Fruit fly (Drosophila melanogaster) whole organism, prepupa: ENCODE results near the gene Obp18a.

ENCODE experiments used
- Blimp-1 ChIP-seq: fragments of 200-800 bp; sonication (Bioruptor generic); optimal IDR thresholded peaks from 3 replicates; lab custom pipeline; 2017; ENCODE audit warnings: missing biosample characterization, missing genetic modification characterization, mild to moderate bottlenecking, moderate library complexity, missing genetic modification reagents
- CG10631 ChIP-seq: fragments of 200-800 bp; sonication (Bioruptor generic); optimal IDR thresholded peaks from 2 replicates; lab custom pipeline; 2016; ENCODE audit warnings: missing biosample characterization, missing genetic modification characterization
- CG11294 ChIP-seq: fragments of 200-800 bp; sonication (Bioruptor generic); IDR thresholded peaks from 2 replicates; pipeline ENCODE4 v1.3.6; 2022; ENCODE audit warnings: missing biosample characterization, missing genetic modification characterization
- CG11762 ChIP-seq: fragments of 200-800 bp; sonication (Bioruptor generic); optimal IDR thresholded peaks from 3 replicates; lab custom pipeline; 2016; ENCODE audit warnings: missing biosample characterization, missing genetic modification characterization; ENCODE audit not compliant: insufficient read depth
- CG15336 ChIP-seq: fragments of 200-800 bp; sonication (Bioruptor generic); IDR thresholded peaks from 2 replicates; pipeline ENCODE4 v1.3.6; 2022; ENCODE audit warnings: missing biosample characterization, missing genetic modification characterization
- CG1621 ChIP-seq: fragments of 200-800 bp; sonication (Bioruptor generic); optimal IDR thresholded peaks from 3 replicates; lab custom pipeline; 2018; ENCODE audit warnings: missing biosample characterization, mild to moderate bottlenecking, missing genetic modification characterization
- CG16779 ChIP-seq: fragments of 200-800 bp; sonication (Bioruptor generic); optimal IDR thresholded peaks from 3 replicates; lab custom pipeline; 2017; ENCODE audit warnings: missing biosample characterization, mild to moderate bottlenecking, missing genetic modification characterization
- CG3032 ChIP-seq: fragments of 200-800 bp; optimal IDR thresholded peaks from 2 replicates; lab custom pipeline; 2019; ENCODE audit warnings: missing biosample characterization, mild to moderate bottlenecking, missing genetic modification characterization, moderate library complexity
- CG32006 ChIP-seq: fragments of 200-800 bp; sonication (Bioruptor generic); optimal IDR thresholded peaks from 3 replicates; lab custom pipeline; 2017; ENCODE audit warnings: missing biosample characterization, mild to moderate bottlenecking, missing genetic modification characterization
- CG6163 ChIP-seq: fragments of 200-800 bp; sonication (Bioruptor generic); IDR thresholded peaks from 3 replicates; pipeline ENCODE4 v1.3.6; 2022; ENCODE audit warnings: missing biosample characterization, missing genetic modification characterization
- CG6276 ChIP-seq: fragments of 200-800 bp; sonication (Bioruptor generic); optimal IDR thresholded peaks from 2 replicates; lab custom pipeline; 2017; ENCODE audit warnings: missing biosample characterization, mild to moderate bottlenecking, missing genetic modification characterization
- CG6854 ChIP-seq: fragments of 200-800 bp; sonication (Bioruptor generic); optimal IDR thresholded peaks from 2 replicates; lab custom pipeline; 2017; ENCODE audit warnings: missing biosample characterization, mild to moderate bottlenecking, missing genetic modification characterization
- CG7368 ChIP-seq: fragments of 200-800 bp; sonication (Bioruptor generic); optimal IDR thresholded peaks from 3 replicates; lab custom pipeline; 2016; ENCODE audit warnings: missing biosample characterization, missing genetic modification characterization
- CG8119 ChIP-seq: fragments of 200-800 bp; sonication (Bioruptor generic); IDR thresholded peaks from 3 replicates; pipeline ENCODE4 v1.3.6; 2022; ENCODE audit warnings: missing biosample characterization, missing genetic modification characterization
- Eip75B ChIP-seq: fragments of 200-800 bp; sonication (Bioruptor generic); optimal IDR thresholded peaks from 3 replicates; lab custom pipeline; 2016; ENCODE audit warnings: missing biosample characterization, missing genetic modification characterization
- Eip78C ChIP-seq: fragments of 200-800 bp; sonication (Bioruptor generic); peaks from one replicate; lab custom pipeline; 2016; ENCODE audit warnings: missing biosample characterization, missing genetic modification characterization
- Ets21C ChIP-seq: fragments of 200-800 bp; sonication (Bioruptor generic); optimal IDR thresholded peaks from 3 replicates; lab custom pipeline; 2016; ENCODE audit warnings: missing biosample characterization, missing genetic modification characterization
- Ets96B ChIP-seq: fragments of 200-800 bp; optimal IDR thresholded peaks from 2 replicates; lab custom pipeline; 2019; ENCODE audit warnings: missing biosample characterization, mild to moderate bottlenecking, missing genetic modification characterization, moderate library complexity
- Hr38 ChIP-seq: sonication (Bioruptor generic); optimal IDR thresholded peaks from 2 replicates; lab custom pipeline; 2016; ENCODE audit warnings: missing biosample characterization, missing genetic modification characterization
- Hr39 ChIP-seq: fragments of 200-800 bp; sonication (Bioruptor generic); optimal IDR thresholded peaks from 2 replicates; lab custom pipeline; 2016; ENCODE audit warnings: missing biosample characterization, missing genetic modification characterization
- Lpt ChIP-seq: fragments of 200-800 bp; sonication (Bioruptor generic); optimal IDR thresholded peaks from 3 replicates; lab custom pipeline; 2016; ENCODE audit warnings: missing biosample characterization, missing genetic modification characterization
- OdsH ChIP-seq: fragments of 200-800 bp; sonication (Bioruptor generic); optimal IDR thresholded peaks from 3 replicates; lab custom pipeline; 2016; ENCODE audit warnings: missing biosample characterization, missing genetic modification characterization
- Sox102F ChIP-seq: fragments of 200-800 bp; sonication (Bioruptor generic); optimal IDR thresholded peaks from 2 replicates; lab custom pipeline; 2016; ENCODE audit warnings: missing biosample characterization, mild to moderate bottlenecking, missing genetic modification characterization
- Sox15 ChIP-seq: fragments of 200-800 bp; sonication (Bioruptor generic); optimal IDR thresholded peaks from 3 replicates; lab custom pipeline; 2016; ENCODE audit warnings: missing biosample characterization, missing genetic modification characterization
- cyc ChIP-seq: fragments of 200-800 bp; sonication (Bioruptor generic); optimal IDR thresholded peaks from 3 replicates; lab custom pipeline; 2016; ENCODE audit warnings: missing biosample characterization, missing genetic modification characterization
- dsx ChIP-seq: fragments of 200-800 bp; optimal IDR thresholded peaks from 3 replicates; lab custom pipeline; 2019; ENCODE audit warnings: missing biosample characterization, mild to moderate bottlenecking, missing genetic modification characterization, moderate library complexity; ENCODE audit not compliant: poor library complexity, severe bottlenecking
- eg ChIP-seq: fragments of 200-800 bp; sonication (Bioruptor generic); IDR thresholded peaks from 3 replicates; pipeline ENCODE4 v1.3.6; 2022; ENCODE audit warnings: missing biosample characterization, missing genetic modification characterization
- esn ChIP-seq: fragments of 200-800 bp; sonication (Bioruptor generic); optimal IDR thresholded peaks from 2 replicates; lab custom pipeline; 2016; ENCODE audit warnings: missing biosample characterization, mild to moderate bottlenecking, missing genetic modification characterization, moderate library complexity
- fkh ChIP-seq: fragments of 200-800 bp; sonication (Bioruptor generic); optimal IDR thresholded peaks from 3 replicates; lab custom pipeline; 2017; ENCODE audit warnings: missing biosample characterization, mild to moderate bottlenecking, missing genetic modification characterization, moderate library complexity
- lz ChIP-seq: fragments of 200-800 bp; sonication (Bioruptor generic); optimal IDR thresholded peaks from 3 replicates; lab custom pipeline; 2016; ENCODE audit warnings: missing biosample characterization, missing genetic modification characterization
- net ChIP-seq: fragments of 200-800 bp; sonication (Bioruptor generic); optimal IDR thresholded peaks from 3 replicates; lab custom pipeline; 2016; ENCODE audit warnings: missing biosample characterization, missing genetic modification characterization
- salr ChIP-seq, 2 experiments: fragments of 200-800 bp; sonication (Bioruptor generic); optimal IDR thresholded peaks; 3 replicates each; lab custom pipeline; 2016 to 2018; ENCODE audit warnings: missing biosample characterization in 2 of 2, missing genetic modification characterization in 2 of 2, mild to moderate bottlenecking in 1 of 2
- ss ChIP-seq, 2 experiments: fragments of 200-800 bp; sonication (Bioruptor generic); optimal IDR thresholded peaks; 2 replicates in 1 of 2; 3 replicates in 1 of 2; lab custom pipeline; 2017 to 2018; ENCODE audit warnings: mild to moderate bottlenecking in 2 of 2, missing biosample characterization in 2 of 2, missing genetic modification characterization in 2 of 2, moderate library complexity in 1 of 2
- svp ChIP-seq: fragments of 200-800 bp; sonication (Bioruptor generic); peaks from one replicate; lab custom pipeline; 2016; ENCODE audit warnings: missing biosample characterization, missing genetic modification characterization
- vri ChIP-seq: fragments of 200-800 bp; sonication (Bioruptor generic); optimal IDR thresholded peaks from 3 replicates; lab custom pipeline; 2016; ENCODE audit warnings: missing biosample characterization, mild to moderate bottlenecking, missing genetic modification characterization

Gene Obp18a

dm6 chrX:19179696-19180255 is 44.1 kb upstream of the Obp18a start, which contains the start of the genes CG7556 and CG7453 (continued):
- TF ChIP-seq OdsH (GFP tag; lab: Kevin White, UChicago) (peak; percentile 78), Ets96B (tag; lab: Kevin White, UChicago) (peak; percentile 54), CG6276 (peak; percentile 29), CG8119 (GFP tag; lab: Robert Waterston, UW) (peak; percentile 53; the same call in 2 of the 3 replicates), fkh (GFP tag; lab: Kevin White, UChicago) (no peak), eg (GFP tag; lab: Robert Waterston, UW) (no peak; the same call in 2 of the 3 replicates), CG10631 (GFP tag; lab: Kevin White, UChicago) (peak; percentile 81), net (GFP tag; lab: Kevin White, UChicago) (peak; percentile 65), Lpt (GFP tag; lab: Kevin White, UChicago) (peak; percentile 56), Blimp-1 (GFP tag; lab: Kevin White, UChicago) (peak; percentile 8), CG16779 (tag; lab: Kevin White, UChicago) (no peak), Sox102F (GFP tag; lab: Kevin White, UChicago) (peak; percentile 61), CG11762 (peak; percentile 40), ss (GFP tag; optimal IDR thresholded peaks at IDR 0.05; lab: Kevin White, UChicago) (peak in 1 of 2 experiments; percentile 54), Sox15 (peak; percentile 62), Hr39 (GFP tag; lab: Kevin White, UChicago) (peak; percentile 85), CG7368 (GFP tag; lab: Kevin White, UChicago) (peak; percentile 53), CG6163 (peak; percentile 57; the same call in 2 of the 3 replicates)

- TF ChIP-seq CG32006 (GFP tag; lab: Kevin White, UChicago) (no peak), Eip75B (GFP tag; lab: Kevin White, UChicago) (no peak), Eip78C (GFP tag; lab: Kevin White, UChicago) (peak; percentile 33), Hr39 (GFP tag; lab: Kevin White, UChicago) (no peak), salr (GFP tag; optimal IDR thresholded peaks at IDR 0.05; lab: Kevin White, UChicago) (no peak), CG3032 (no peak), Ets21C (GFP tag; lab: Kevin White, UChicago) (no peak), CG6163 (no peak), CG6854 (peak; percentile 7), CG11294 (GFP tag; lab: Robert Waterston, UW) (no peak), CG8119 (GFP tag; lab: Robert Waterston, UW) (no peak), esn (GFP tag; lab: Kevin White, UChicago) (no peak), cyc (no peak), ss (GFP tag; optimal IDR thresholded peaks at IDR 0.05; lab: Kevin White, UChicago) (peak in 1 of 2 experiments; percentile 9), CG1621 (no peak), Hr38 (GFP tag; lab: Kevin White, UChicago) (no peak), lz (GFP tag; lab: Kevin White, UChicago) (no peak), dsx (GFP tag; lab: Kevin White, UChicago) (no peak), fkh (GFP tag; lab: Kevin White, UChicago) (no peak)
Measured at dm6 chrX:19174850-19175571, 39.3 kb upstream of the Obp18a start, which contains the start of gene CG33939. Gene CG33939, minus strand, starts transcription at chrX:19174900.

dm6 chrX:19174092-19174491 is 38.4 kb upstream of the Obp18a start:
- TF ChIP-seq CG15336 (GFP tag; lab: Robert Waterston, UW), result no peak
- TF ChIP-seq Eip78C (GFP tag; lab: Kevin White, UChicago), result peak; percentile 36
- TF ChIP-seq CG8119 (GFP tag; lab: Robert Waterston, UW), result no peak
- peak; percentile 13 for TF ChIP-seq svp (GFP tag; lab: Kevin White, UChicago)
- TF ChIP-seq vri (GFP tag; lab: Kevin White, UChicago), result no peak
